Fruit fly (Drosophila melanogaster) whole organism, embryonic: Measurements from ENCODE around the gene Mlp84B.

Source experiments
- Asciz ChIP-seq: fragments of 200-800 bp; sonication (Bioruptor generic); optimal IDR thresholded peaks from 2 replicates; lab custom pipeline; 2017; ENCODE audit warnings: missing biosample characterization, mild to moderate bottlenecking, missing genetic modification characterization, missing genetic modification reagents
- Bgb ChIP-seq: fragments of 200-800 bp; sonication (Bioruptor generic); IDR thresholded peaks from 2 replicates; pipeline ENCODE4 v1.3.6; 2022; ENCODE audit warnings: missing biosample characterization, missing genetic modification characterization; ENCODE audit not compliant: partially characterized antibody
- CG10959 ChIP-seq: fragments of 200-800 bp; sonication (Bioruptor generic); IDR thresholded peaks from 2 replicates; pipeline ENCODE4 v1.3.6; 2022; ENCODE audit warnings: missing biosample characterization, missing genetic modification characterization
- CG11093 ChIP-seq: fragments of 200-800 bp; sonication (Bioruptor generic); IDR thresholded peaks from 3 replicates; pipeline ENCODE4 v1.3.6; 2022; ENCODE audit warnings: missing biosample characterization, missing genetic modification characterization
- CG11696 ChIP-seq: fragments of 200-800 bp; sonication (Bioruptor generic); IDR thresholded peaks from 2 replicates; pipeline ENCODE4 v1.3.6; 2022; ENCODE audit warnings: missing biosample characterization, missing genetic modification characterization
- CG1832 ChIP-seq: fragments of 200-800 bp; sonication (Bioruptor generic); optimal IDR thresholded peaks from 2 replicates; lab custom pipeline; 2017; ENCODE audit warnings: missing biosample characterization, mild to moderate bottlenecking, missing genetic modification characterization, inconsistent platforms
- CG18599 ChIP-seq: fragments of 200-800 bp; sonication (Bioruptor generic); optimal IDR thresholded peaks from 3 replicates; lab custom pipeline; 2017; ENCODE audit warnings: missing biosample characterization, missing genetic modification characterization, mild to moderate bottlenecking, moderate library complexity, missing genetic modification reagents
- CG18619 ChIP-seq: fragments of 200-800 bp; sonication (Bioruptor generic); optimal IDR thresholded peaks from 3 replicates; lab custom pipeline; 2017; ENCODE audit warnings: missing biosample characterization, mild to moderate bottlenecking, missing genetic modification characterization
- CG2199 ChIP-seq: fragments of 200-800 bp; sonication (Bioruptor generic); IDR thresholded peaks from 3 replicates; pipeline ENCODE4 v1.3.6; 2022; ENCODE audit warnings: missing biosample characterization, missing genetic modification characterization
- CG34376 ChIP-seq: fragments of 200-800 bp; sonication (Bioruptor generic); optimal IDR thresholded peaks from 2 replicates; lab custom pipeline; 2018; ENCODE audit warnings: missing biosample characterization, mild to moderate bottlenecking, missing genetic modification characterization
- CG34422 ChIP-seq: fragments of 200-800 bp; sonication (Bioruptor generic); IDR thresholded peaks from 3 replicates; pipeline ENCODE4 v1.3.6; 2022; ENCODE audit warnings: missing biosample characterization, missing genetic modification characterization
- CG3847 ChIP-seq: fragments of 200-800 bp; sonication (Bioruptor generic); IDR thresholded peaks from 2 replicates; pipeline ENCODE4 v1.3.6; 2022; ENCODE audit warnings: missing biosample characterization, missing genetic modification characterization
- CG6683 ChIP-seq: fragments of 200-800 bp; sonication (Bioruptor generic); optimal IDR thresholded peaks from 2 replicates; lab custom pipeline; 2017; ENCODE audit warnings: missing biosample characterization, mild to moderate bottlenecking, missing genetic modification characterization, missing genetic modification reagents
- CG7372 ChIP-seq: fragments of 200-800 bp; sonication (Bioruptor generic); IDR thresholded peaks from 2 replicates; pipeline ENCODE4 v1.3.6; 2022; ENCODE audit warnings: missing biosample characterization, missing genetic modification characterization
- CG9215 ChIP-seq: fragments of 200-800 bp; sonication (Bioruptor generic); IDR thresholded peaks from 2 replicates; pipeline ENCODE4 v1.3.6; 2022; ENCODE audit warnings: missing biosample characterization, missing genetic modification characterization
- CG9437 ChIP-seq: fragments of 200-800 bp; sonication (Bioruptor generic); optimal IDR thresholded peaks from 2 replicates; lab custom pipeline; 2018; ENCODE audit warnings: missing biosample characterization, mild to moderate bottlenecking, missing genetic modification characterization
- CG9797 ChIP-seq: fragments of 200-800 bp; sonication (Bioruptor generic); optimal IDR thresholded peaks from 3 replicates; lab custom pipeline; 2018; ENCODE audit warnings: missing biosample characterization, mild to moderate bottlenecking, missing genetic modification characterization
- E2f2 ChIP-seq: fragments of 200-800 bp; sonication (Bioruptor generic); IDR thresholded peaks from 2 replicates; pipeline ENCODE4 v1.3.6; 2022; ENCODE audit warnings: missing biosample characterization, missing genetic modification characterization
- H15 ChIP-seq: fragments of 200-800 bp; sonication (Bioruptor generic); IDR thresholded peaks from 3 replicates; pipeline ENCODE4 v1.3.6; 2022; ENCODE audit warnings: missing biosample characterization, missing genetic modification characterization
- HHEX ChIP-seq: fragments of 200-800 bp; sonication (Bioruptor generic); optimal IDR thresholded peaks from 3 replicates; lab custom pipeline; 2017; ENCODE audit warnings: missing biosample characterization, mild to moderate bottlenecking, missing genetic modification characterization, missing genetic modification reagents
- HLHmδ ChIP-seq: fragments of 200-800 bp; sonication (Bioruptor generic); optimal IDR thresholded peaks from 2 replicates; lab custom pipeline; 2018; ENCODE audit warnings: missing biosample characterization, mild to moderate bottlenecking, missing genetic modification characterization, moderate library complexity
- HmgD ChIP-seq: fragments of 200-800 bp; sonication (Bioruptor generic); optimal IDR thresholded peaks from 3 replicates; lab custom pipeline; 2016; ENCODE audit warnings: missing biosample characterization, missing genetic modification characterization
- NFAT ChIP-seq: fragments of 200-800 bp; sonication (Bioruptor generic); IDR thresholded peaks from 2 replicates; pipeline ENCODE4 v1.3.6; 2022; ENCODE audit warnings: missing biosample characterization, missing genetic modification characterization
- Opbp ChIP-seq: fragments of 200-800 bp; sonication (Bioruptor generic); IDR thresholded peaks from 3 replicates; pipeline ENCODE4 v1.3.6; 2022; ENCODE audit warnings: missing biosample characterization, missing genetic modification characterization; ENCODE audit not compliant: partially characterized antibody
- Sry-δ ChIP-seq: fragments of 200-800 bp; sonication (Bioruptor generic); optimal IDR thresholded peaks from 2 replicates; lab custom pipeline; 2016; ENCODE audit warnings: missing biosample characterization, missing genetic modification characterization
- Trl ChIP-seq, 3 experiments: fragments of >200 bp in 2 of 3; fragments of 200-800 bp in 1 of 3; sonication (Bioruptor generic) in 1 of 3; optimal IDR thresholded peaks; 2 replicates in 1 of 3; 3 replicates in 2 of 3; lab custom pipeline; 2016 to 2017; ENCODE audit warnings: missing biosample characterization in 1 of 3, missing genetic modification characterization in 1 of 3
- Vsx1 ChIP-seq: fragments of 200-800 bp; sonication (Bioruptor generic); optimal IDR thresholded peaks from 2 replicates; lab custom pipeline; 2017; ENCODE audit warnings: missing biosample characterization, mild to moderate bottlenecking, missing genetic modification characterization, missing genetic modification reagents
- aop ChIP-seq: fragments of 200-800 bp; sonication (Bioruptor generic); IDR thresholded peaks from 2 replicates; pipeline ENCODE4 v1.3.6; 2022; ENCODE audit warnings: missing biosample characterization, missing genetic modification characterization
- ase ChIP-seq: fragments of 200-800 bp; sonication (Bioruptor generic); IDR thresholded peaks from 3 replicates; pipeline ENCODE4 v1.3.6; 2022; ENCODE audit warnings: missing biosample characterization, missing genetic modification characterization
- ato ChIP-seq: fragments of 200-800 bp; sonication (Bioruptor generic); IDR thresholded peaks from 2 replicates; pipeline ENCODE4 v1.3.6; 2022; ENCODE audit warnings: missing biosample characterization, missing genetic modification characterization; ENCODE audit not compliant: partially characterized antibody
- bbx ChIP-seq: fragments of 200-800 bp; sonication (Bioruptor generic); IDR thresholded peaks from 2 replicates; pipeline ENCODE4 v1.3.6; 2022; ENCODE audit warnings: missing biosample characterization, missing genetic modification characterization; ENCODE audit not compliant: partially characterized antibody
- cg ChIP-seq: fragments of 200-800 bp; sonication (Bioruptor generic); optimal IDR thresholded peaks from 3 replicates; lab custom pipeline; 2019; ENCODE audit warnings: missing biosample characterization, mild to moderate bottlenecking, missing genetic modification characterization, moderate library complexity
- dm ChIP-seq: fragments of 200-800 bp; sonication (Bioruptor generic); optimal IDR thresholded peaks from 3 replicates; lab custom pipeline; 2016; ENCODE audit warnings: missing biosample characterization, missing genetic modification characterization
- dmrt99B ChIP-seq: fragments of 200-800 bp; sonication (Bioruptor generic); optimal IDR thresholded peaks from 2 replicates; lab custom pipeline; 2018; ENCODE audit warnings: missing biosample characterization, mild to moderate bottlenecking, missing genetic modification characterization, moderate library complexity
- insv ChIP-seq, 2 experiments: fragments of 200-800 bp; sonication (Bioruptor generic); optimal IDR thresholded peaks; 3 replicates each; lab custom pipeline; 2016 to 2018; ENCODE audit warnings: missing biosample characterization in 2 of 2, missing genetic modification characterization in 2 of 2
- kni ChIP-seq: fragments of 200-800 bp; sonication (Bioruptor generic); optimal IDR thresholded peaks from 3 replicates; lab custom pipeline; 2017; ENCODE audit warnings: mild to moderate bottlenecking, missing biosample characterization, missing genetic modification reagents, missing genetic modification characterization
- maf-S ChIP-seq: fragments of 200-800 bp; sonication (Bioruptor generic); optimal IDR thresholded peaks from 2 replicates; lab custom pipeline; 2016; ENCODE audit warnings: missing biosample characterization, missing genetic modification characterization
- mam ChIP-seq: fragments of 200-800 bp; sonication (Bioruptor generic); optimal IDR thresholded peaks from 3 replicates; lab custom pipeline; 2016; ENCODE audit warnings: missing biosample characterization, missing genetic modification characterization
- nom ChIP-seq: fragments of 200-800 bp; sonication (Bioruptor generic); optimal IDR thresholded peaks from 2 replicates; lab custom pipeline; 2017; ENCODE audit warnings: missing biosample characterization, missing genetic modification characterization, mild to moderate bottlenecking, moderate library complexity, missing genetic modification reagents
- ranshi ChIP-seq: fragments of 200-800 bp; sonication (Bioruptor generic); IDR thresholded peaks from 2 replicates; pipeline ENCODE4 v1.3.6; 2022; ENCODE audit warnings: missing biosample characterization, missing genetic modification characterization
- ro ChIP-seq: fragments of 200-800 bp; sonication (Bioruptor generic); IDR thresholded peaks from 2 replicates; pipeline ENCODE4 v1.3.6; 2022; ENCODE audit warnings: missing biosample characterization, missing genetic modification characterization
- sd ChIP-seq: fragments of 200-800 bp; sonication (Bioruptor generic); optimal IDR thresholded peaks from 3 replicates; lab custom pipeline; 2018; ENCODE audit warnings: missing biosample characterization, mild to moderate bottlenecking, missing genetic modification characterization, moderate library complexity
- sim ChIP-seq: fragments of 200-800 bp; sonication (Bioruptor generic); IDR thresholded peaks from 2 replicates; pipeline ENCODE4 v1.3.6; 2022; ENCODE audit warnings: missing biosample characterization, missing genetic modification characterization
- sima ChIP-seq: fragments of 200-800 bp; sonication (Bioruptor generic); optimal IDR thresholded peaks from 2 replicates; lab custom pipeline; 2016; ENCODE audit warnings: missing biosample characterization, missing genetic modification characterization
- tap ChIP-seq: fragments of 200-800 bp; optimal IDR thresholded peaks from 3 replicates; lab custom pipeline; 2019; ENCODE audit warnings: missing biosample characterization, mild to moderate bottlenecking, missing genetic modification characterization, moderate library complexity
- tgo ChIP-seq: fragments of 200-800 bp; sonication (Bioruptor generic); IDR thresholded peaks from 3 replicates; pipeline ENCODE4 v1.3.6; 2022; ENCODE audit warnings: missing biosample characterization, missing genetic modification characterization
- tin ChIP-seq: fragments of 200-800 bp; sonication (Bioruptor generic); optimal IDR thresholded peaks from 3 replicates; lab custom pipeline; 2016; ENCODE audit warnings: missing biosample characterization, missing genetic modification characterization
- tna ChIP-seq: fragments of 200-800 bp; sonication (Bioruptor generic); IDR thresholded peaks from 2 replicates; pipeline ENCODE4 v1.3.6; 2022; ENCODE audit warnings: missing biosample characterization, missing genetic modification characterization; ENCODE audit not compliant: partially characterized antibody
- vnd ChIP-seq: fragments of 200-800 bp; sonication (Bioruptor generic); IDR thresholded peaks from 3 replicates; pipeline ENCODE4 v1.3.6; 2022; ENCODE audit warnings: missing biosample characterization, missing genetic modification characterization; ENCODE audit not compliant: partially characterized antibody
- wor ChIP-seq: fragments of 200-800 bp; sonication (Bioruptor generic); IDR thresholded peaks from 2 replicates; pipeline ENCODE4 v1.3.6; 2022; ENCODE audit warnings: missing biosample characterization, missing genetic modification characterization

The Mlp84B gene

dm6 chr3R:7123699-7124098 is 6.2 kb upstream of the Mlp84B start (continued):
- TF ChIP-seq CG34422 (GFP tag; lab: Robert Waterston, UW) (0 out of 3 replicates have a peak, but pooled peaks have one; percentile 67), dm (GFP tag; lab: Kevin White, UChicago) (no peak), sd (tag; lab: Kevin White, UChicago) (peak; percentile 82), tgo (GFP tag; lab: Robert Waterston, UW) (no peak), CG9215 (GFP tag; lab: Robert Waterston, UW) (no peak), CG6683 (GFP tag; lab: Kevin White, UChicago) (no peak), cg (peak; percentile 92), Asciz (no peak), sima (no peak), aop (GFP tag; lab: Robert Waterston, UW) (no peak), CG11093 (GFP tag; lab: Robert Waterston, UW) (no peak), tna (GFP tag; lab: Robert Waterston, UW) (no peak), CG11696 (GFP tag; lab: Robert Waterston, UW) (no peak), vnd (GFP tag; lab: Robert Waterston, UW) (no peak), Trl (optimal IDR thresholded peaks at IDR 0.05; lab: Kevin White, UChicago) (peak in 1 of 2 experiments; percentile 9), Trl (GFP tag; optimal IDR thresholded peaks at IDR 0.05; lab: Kevin White, UChicago) (no peak), CG18619 (GFP tag; lab: Kevin White, UChicago) (no peak), Bgb (GFP tag; lab: Robert Waterston, UW) (peak; percentile 8; the same call in 1 of the 2 replicates), HHEX (GFP tag; lab: Kevin White, UChicago) (no peak), kni (no peak), NFAT (GFP tag; lab: Robert Waterston, UW) (no peak), tap (tag; lab: Kevin White, UChicago) (no peak), nom (GFP tag; lab: Kevin White, UChicago) (no peak), CG7372 (GFP tag; lab: Robert Waterston, UW) (no peak), CG9797 (GFP tag; lab: Kevin White, UChicago) (no peak), sim (GFP tag; lab: Robert Waterston, UW) (no peak), mam (no peak), Vsx1 (no peak), wor (GFP tag; lab: Robert Waterston, UW) (no peak), E2f2 (GFP tag; lab: Robert Waterston, UW) (no peak; the same call in 1 of the 2 replicates), ro (no peak), HmgD (peak; percentile 72), CG18599 (GFP tag; lab: Kevin White, UChicago) (no peak), tin (GFP tag; lab: Kevin White, UChicago) (no peak), ranshi (no peak), ato (no peak), dmrt99B (no peak), CG10959 (no peak), CG3847 (no peak), maf-S (GFP tag; lab: Kevin White, UChicago) (no peak), ase (GFP tag; lab: Robert Waterston, UW) (no peak), CG2199 (GFP tag; lab: Robert Waterston, UW) (peak; percentile 66; the same call in 1 of the 3 replicates), CG34376 (GFP tag; lab: Kevin White, UChicago) (no peak), insv (GFP tag; optimal IDR thresholded peaks at IDR 0.05; lab: Kevin White, UChicago) (peak in 1 of 2 experiments; percentile 17), CG1832 (peak; percentile 96), Sry-δ (no peak), H15 (GFP tag; lab: Robert Waterston, UW) (no peak), HLHmδ (GFP tag; lab: Kevin White, UChicago) (peak; percentile 77), bbx (peak; percentile 8; the same call in 1 of the 2 replicates), CG9437 (no peak), Opbp (GFP tag; lab: Robert Waterston, UW) (peak; percentile 20; the same call in 2 of the 3 replicates)
